Worm (Caenorhabditis elegans): ENCODE results near the gene C24H11.5.

ce11 chrIII:11785961-11786360 lies 5.9 kb downstream of the C24H11.5 start, which contains the start of gene tbx-38:
- TF ChIP-seq T22C8.4 (GFP tag; IDR thresholded peaks at IDR 0.05) (no peak), ref-1 (GFP tag; conservative IDR thresholded peaks at IDR 0.05) (no peak), ztf-23 (GFP tag; IDR thresholded peaks at IDR 0.05) (no peak), klf-2 (GFP tag; conservative IDR thresholded peaks at IDR 0.05) (no peak), flt-1 (GFP tag; IDR thresholded peaks at IDR 0.05) (no peak)
